Worm (Caenorhabditis elegans) whole organism, L1 larva: Measurements from ENCODE around the gene gst-38.
A peak's percentile ranks its signal among the peaks of the same experiment; 100 is the strongest.

Experiments
- C34B4.2 ChIP-seq: sonication (generic microtip); optimal IDR thresholded peaks from 2 replicates; lab custom pipeline; 2017; ENCODE audit warnings: mild to moderate bottlenecking, missing genetic modification characterization, missing compliant biosample characterization
- alr-1 ChIP-seq: fragments of 200-800 bp; sonication (Bioruptor generic); optimal IDR thresholded peaks from 2 replicates; lab custom pipeline; 2018; ENCODE audit warnings: borderline replicate concordance, mild to moderate bottlenecking, missing genetic modification characterization, missing compliant biosample characterization
- aly-2 ChIP-seq: fragments of 150-350 bp; optimal IDR thresholded peaks from 2 replicates; lab custom pipeline; 2014; ENCODE audit warnings: missing biosample characterization, missing genetic modification characterization
- ama-1 ChIP-seq: fragments of 150-350 bp; optimal IDR thresholded peaks from 2 replicates; lab custom pipeline; 2014
- blmp-1 ChIP-seq: fragments of 150-350 bp; optimal IDR thresholded peaks from 2 replicates; lab custom pipeline; 2014; ENCODE audit warnings: missing biosample characterization, missing genetic modification characterization
- ceh-63 ChIP-seq: fragments of 200-800 bp; sonication (Bioruptor generic); optimal IDR thresholded peaks from 2 replicates; lab custom pipeline; 2018; ENCODE audit warnings: mild to moderate bottlenecking, missing genetic modification characterization, missing compliant biosample characterization
- ceh-82 ChIP-seq, 3 experiments: fragments of 150-350 bp in 1 of 3; sonication (generic microtip) in 2 of 3; optimal IDR thresholded peaks; 2 replicates each; lab custom pipeline; 2014 to 2017; ENCODE audit warnings: missing biosample characterization in 3 of 3, missing genetic modification characterization in 3 of 3
- ceh-88 ChIP-seq: fragments of 200-800 bp; sonication (Bioruptor generic); IDR thresholded peaks from 2 replicates; pipeline ENCODE4 v1.3.6; 2022; ENCODE audit warnings: missing genetic modification characterization, missing compliant biosample characterization
- ceh-90 ChIP-seq: sonication (generic microtip); optimal IDR thresholded peaks from 2 replicates; lab custom pipeline; 2016; ENCODE audit warnings: missing genetic modification characterization, missing compliant biosample characterization
- ces-1 ChIP-seq: fragments of 150-350 bp; optimal IDR thresholded peaks from 2 replicates; lab custom pipeline; 2014; ENCODE audit warnings: missing biosample characterization, missing genetic modification reagents, missing genetic modification characterization
- dpl-1 ChIP-seq, 3 experiments: fragments of 150-350 bp in 2 of 3; sonication (generic microtip) in 1 of 3; optimal IDR thresholded peaks; 2 replicates each; lab custom pipeline; 2014 to 2017; ENCODE audit warnings: missing biosample characterization in 3 of 3, missing genetic modification characterization in 3 of 3, missing genetic modification reagents in 3 of 3
- dsc-1 ChIP-seq: sonication (generic microtip); optimal IDR thresholded peaks from 2 replicates; lab custom pipeline; 2016; ENCODE audit warnings: mild to moderate bottlenecking, missing genetic modification characterization, missing compliant biosample characterization
- efl-1 ChIP-seq, 4 experiments: fragments of 150-350 bp; optimal IDR thresholded peaks in 3 of 4; peaks in 1 of 4; 1 replicate in 1 of 4; 2 replicates in 3 of 4; lab custom pipeline; 2014; ENCODE audit warnings: missing biosample characterization in 2 of 4, missing genetic modification characterization in 2 of 4, missing genetic modification reagents in 2 of 4
- elt-3 ChIP-seq, 6 experiments: fragments of 150-350 bp in 1 of 6; sonication (generic microtip); optimal IDR thresholded peaks; 2 replicates each; lab custom pipeline; 2017 to 2018; ENCODE audit warnings: missing biosample characterization in 6 of 6, missing genetic modification characterization in 6 of 6, inconsistent platforms in 1 of 6
- ets-5 ChIP-seq: fragments of 200-800 bp; sonication (Bioruptor generic); IDR thresholded peaks from 2 replicates; pipeline ENCODE4 v1.3.6; 2022; ENCODE audit warnings: missing genetic modification characterization, missing compliant biosample characterization
- fkh-10 ChIP-seq: sonication (generic microtip); optimal IDR thresholded peaks from 2 replicates; lab custom pipeline; 2017; ENCODE audit warnings: missing biosample characterization, missing genetic modification reagents, missing genetic modification characterization
- grh-1 ChIP-seq: fragments of 200-800 bp; sonication (Bioruptor generic); IDR thresholded peaks from 2 replicates; pipeline ENCODE4 v1.3.6; 2022; ENCODE audit warnings: missing genetic modification reagents, missing genetic modification characterization, missing compliant biosample characterization
- hlh-17 ChIP-seq: fragments of 200-800 bp; sonication (Bioruptor generic); optimal IDR thresholded peaks from 2 replicates; lab custom pipeline; 2018; ENCODE audit warnings: missing genetic modification characterization, mild to moderate bottlenecking, missing compliant biosample characterization, moderate library complexity, borderline replicate concordance
- irx-1 ChIP-seq: sonication (generic microtip); optimal IDR thresholded peaks from 2 replicates; lab custom pipeline; 2016; ENCODE audit warnings: missing genetic modification characterization, missing compliant biosample characterization
- lin-13 ChIP-seq: fragments of 150-350 bp; optimal IDR thresholded peaks from 2 replicates; lab custom pipeline; 2014; ENCODE audit warnings: missing biosample characterization, missing genetic modification reagents, missing genetic modification characterization
- lin-15B ChIP-seq: fragments of 150-350 bp; sonication (generic microtip); optimal IDR thresholded peaks from 3 replicates; lab custom pipeline; 2014; ENCODE audit warnings: missing biosample characterization, missing genetic modification characterization
- lin-35 ChIP-seq, 2 experiments: fragments of 150-350 bp; optimal IDR thresholded peaks; 2 replicates each; lab custom pipeline; 2014; ENCODE audit warnings: missing biosample characterization in 2 of 2, missing genetic modification characterization in 2 of 2, missing genetic modification reagents in 2 of 2
- lir-3 ChIP-seq: sonication (generic microtip); optimal IDR thresholded peaks from 2 replicates; lab custom pipeline; 2016; ENCODE audit warnings: mild to moderate bottlenecking, missing genetic modification characterization, moderate library complexity, missing compliant biosample characterization; ENCODE audit not compliant: poor library complexity
- mab-9 ChIP-seq: fragments of 200-800 bp; sonication (Bioruptor generic); IDR thresholded peaks from 2 replicates; pipeline ENCODE4 v1.3.6; 2022; ENCODE audit warnings: missing genetic modification reagents, missing genetic modification characterization, missing compliant biosample characterization
- mdl-1 ChIP-seq, 2 experiments: fragments of 150-350 bp; optimal IDR thresholded peaks; 2 replicates each; lab custom pipeline; 2014 to 2017; ENCODE audit warnings: missing biosample characterization in 2 of 2, missing genetic modification characterization in 2 of 2, inconsistent platforms in 1 of 2
- mef-2 ChIP-seq: fragments of 150-350 bp; optimal IDR thresholded peaks from 2 replicates; lab custom pipeline; 2014; ENCODE audit warnings: missing biosample characterization, missing genetic modification characterization
- mep-1 ChIP-seq: fragments of 150-350 bp; optimal IDR thresholded peaks from 2 replicates; lab custom pipeline; 2014; ENCODE audit warnings: missing biosample characterization, missing genetic modification characterization
- nhr-237 ChIP-seq: fragments of 150-350 bp; optimal IDR thresholded peaks from 2 replicates; lab custom pipeline; 2014; ENCODE audit warnings: missing biosample characterization, missing genetic modification characterization
- nhr-28 ChIP-seq: fragments of 150-350 bp; optimal IDR thresholded peaks from 2 replicates; lab custom pipeline; 2014; ENCODE audit warnings: missing biosample characterization, missing genetic modification characterization
- nhr-47 ChIP-seq: sonication (generic microtip); optimal IDR thresholded peaks from 2 replicates; lab custom pipeline; 2016; ENCODE audit warnings: mild to moderate bottlenecking, missing genetic modification characterization, moderate library complexity, missing compliant biosample characterization
- nhr-71 ChIP-seq: sonication (generic microtip); optimal IDR thresholded peaks from 2 replicates; lab custom pipeline; 2016; ENCODE audit warnings: mild to moderate bottlenecking, missing genetic modification characterization, moderate library complexity, missing compliant biosample characterization
- nhr-76 ChIP-seq: sonication (generic microtip); optimal IDR thresholded peaks from 2 replicates; lab custom pipeline; 2017; ENCODE audit warnings: missing biosample characterization, missing genetic modification characterization
- nhr-77 ChIP-seq: fragments of 150-350 bp; optimal IDR thresholded peaks from 2 replicates; lab custom pipeline; 2014; ENCODE audit warnings: missing biosample characterization, missing genetic modification characterization
- nhr-84 ChIP-seq: sonication (generic microtip); optimal IDR thresholded peaks from 2 replicates; lab custom pipeline; 2017; ENCODE audit warnings: missing biosample characterization, missing genetic modification characterization
- nhr-85 ChIP-seq: sonication (generic microtip); peaks from one replicate; lab custom pipeline; 2016; ENCODE audit warnings: missing genetic modification characterization, inconsistent platforms, missing compliant biosample characterization
- pqm-1 ChIP-seq: sonication (generic microtip); optimal IDR thresholded peaks from 3 replicates; lab custom pipeline; 2017; ENCODE audit warnings: missing biosample characterization, missing genetic modification characterization
- skn-1 ChIP-seq: fragments of 150-350 bp; optimal IDR thresholded peaks from 2 replicates; lab custom pipeline; 2014; ENCODE audit warnings: missing biosample characterization, missing genetic modification characterization
- snpc-4 ChIP-seq: fragments of 150-350 bp; optimal IDR thresholded peaks from 2 replicates; lab custom pipeline; 2014; ENCODE audit warnings: missing biosample characterization, missing genetic modification characterization
- snu-23 ChIP-seq: sonication (generic microtip); optimal IDR thresholded peaks from 2 replicates; lab custom pipeline; 2016; ENCODE audit warnings: missing genetic modification characterization, missing compliant biosample characterization
- sup-37 ChIP-seq: fragments of 200-800 bp; sonication (Bioruptor generic); optimal IDR thresholded peaks from 2 replicates; lab custom pipeline; 2018; ENCODE audit warnings: mild to moderate bottlenecking, missing genetic modification characterization, missing compliant biosample characterization
- tbx-2 ChIP-seq: sonication (generic microtip); optimal IDR thresholded peaks from 2 replicates; lab custom pipeline; 2016; ENCODE audit warnings: missing genetic modification characterization, missing compliant biosample characterization
- tlp-1 ChIP-seq: fragments of 150-350 bp; optimal IDR thresholded peaks from 2 replicates; lab custom pipeline; 2014; ENCODE audit warnings: missing biosample characterization, missing genetic modification characterization
- unc-130 ChIP-seq: fragments of 150-350 bp; optimal IDR thresholded peaks from 2 replicates; lab custom pipeline; 2017; ENCODE audit warnings: missing biosample characterization, missing genetic modification characterization, inconsistent platforms
- unc-30 ChIP-seq: sonication (generic microtip); optimal IDR thresholded peaks from 2 replicates; lab custom pipeline; 2017; ENCODE audit warnings: missing biosample characterization, missing genetic modification characterization
- unc-62 ChIP-seq: fragments of 150-350 bp; optimal IDR thresholded peaks from 2 replicates; lab custom pipeline; 2014; ENCODE audit warnings: missing biosample characterization, missing genetic modification reagents, missing genetic modification characterization
- unc-86 ChIP-seq: sonication (generic microtip); optimal IDR thresholded peaks from 2 replicates; lab custom pipeline; 2016; ENCODE audit warnings: missing genetic modification characterization, missing compliant biosample characterization
- unc-98 ChIP-seq: fragments of 200-800 bp; sonication (Bioruptor generic); IDR thresholded peaks from 2 replicates; pipeline ENCODE4 v1.3.6; 2022; ENCODE audit warnings: missing genetic modification characterization, missing compliant biosample characterization
- zag-1 ChIP-seq: fragments of 150-350 bp; optimal IDR thresholded peaks from 2 replicates; lab custom pipeline; 2014; ENCODE audit warnings: missing biosample characterization, missing genetic modification characterization
- ztf-4 ChIP-seq: fragments of 150-350 bp; optimal IDR thresholded peaks from 2 replicates; lab custom pipeline; 2014; ENCODE audit warnings: missing biosample characterization, missing genetic modification characterization

The gst-38 gene

DNA sequence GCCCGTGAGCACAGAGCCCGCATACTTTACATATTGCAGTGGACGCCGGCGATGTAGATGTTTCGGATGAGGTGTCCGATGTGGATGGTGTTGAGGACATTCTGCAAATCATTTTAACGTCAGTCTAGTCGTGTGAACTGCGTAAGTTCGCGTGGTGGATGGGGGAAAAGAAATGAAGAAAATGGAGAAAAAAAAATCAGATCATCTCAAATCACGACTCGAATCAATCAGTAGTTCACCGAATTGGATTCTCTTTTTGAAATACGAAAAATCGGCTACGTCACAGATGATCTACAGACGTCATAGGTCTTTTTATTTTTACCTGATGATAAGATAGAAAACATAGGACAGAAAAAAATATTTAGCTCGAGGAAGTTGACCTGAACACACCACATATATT lies 39.6 kb downstream of the gst-38 start, which contains the start of gene nhr-102:
Gene nhr-102 (minus strand): TSS at position 101 of the 400 bp plus-strand sequence.
- TF ChIP-seq ets-5 (GFP tag; lab: Robert Waterston, UW) (no peak), alr-1 (tag; lab: Kevin White, UChicago) (no peak), lin-35 (GFP tag; optimal IDR thresholded peaks at IDR 0.05; lab: Kevin White, UChicago) (no peak), irx-1 (tag; lab: Kevin White, UChicago) (no peak), skn-1 (tag; lab: Kevin White, UChicago) (no peak), ceh-90 (tag; lab: Kevin White, UChicago) (no peak), unc-30 (tag; lab: Kevin White, UChicago) (no peak), tlp-1 (no peak), nhr-76 (tag; lab: Kevin White, UChicago) (no peak), mdl-1 (tag; optimal IDR thresholded peaks at IDR 0.05; lab: Kevin White, UChicago) (no peak), mep-1 (tag; lab: Kevin White, UChicago) (no peak), unc-86 (tag; lab: Kevin White, UChicago) (no peak), tbx-2 (tag; lab: Kevin White, UChicago) (no peak)

DNA sequence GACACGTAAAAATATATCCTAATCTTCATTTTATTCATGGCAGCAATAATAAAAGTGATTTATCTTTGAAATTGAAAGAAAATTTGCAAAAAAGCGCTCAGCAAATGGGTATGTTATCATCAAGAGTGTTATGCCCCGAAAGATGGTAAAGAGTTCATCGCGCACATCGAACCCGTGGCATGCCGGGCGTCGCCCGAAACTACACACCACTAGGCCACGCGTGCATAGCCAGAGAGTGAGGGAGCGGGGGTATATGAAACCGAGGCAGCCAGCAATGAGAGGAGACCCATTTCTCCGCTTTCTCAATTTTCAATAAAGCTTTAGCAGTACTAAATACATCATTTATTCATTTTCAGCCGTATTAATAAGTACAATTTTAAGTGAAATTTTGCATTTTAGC lies 42.1 kb downstream of the gst-38 start:
- TF ChIP-seq sup-37 (GFP tag; lab: Kevin White, UChicago) (peak; percentile 22), ceh-63 (GFP tag; lab: Kevin White, UChicago) (peak; percentile 7), C34B4.2 (no peak), elt-3 (tag; optimal IDR thresholded peaks at IDR 0.05; lab: Kevin White, UChicago) (peak in 1 of 6 experiments; percentile 29), nhr-237 (tag; lab: Kevin White, UChicago) (no peak), lin-13 (GFP tag; lab: Kevin White, UChicago) (no peak), nhr-47 (tag; lab: Kevin White, UChicago) (peak; percentile 81), mep-1 (tag; lab: Kevin White, UChicago) (peak; percentile 61), hlh-17 (GFP tag; lab: Kevin White, UChicago) (no peak), unc-130 (peak; percentile 35), ama-1 (lab: Kevin White, UChicago) (no peak), unc-62 (no peak), nhr-85 (tag; lab: Kevin White, UChicago) (peak; percentile 79), ceh-88 (GFP tag; lab: Robert Waterston, UW) (0 out of 2 replicates have a peak, but pooled peaks have one; percentile 11), alr-1 (tag; lab: Kevin White, UChicago) (no peak), nhr-84 (tag; lab: Kevin White, UChicago) (no peak), unc-86 (tag; lab: Kevin White, UChicago) (peak; percentile 52), lin-15B (no peak), grh-1 (GFP tag; lab: Robert Waterston, UW) (peak; percentile 25; the same call in 1 of the 2 replicates), lin-35 (GFP tag; optimal IDR thresholded peaks at IDR 0.05; lab: Kevin White, UChicago) (peak; percentile 52 to 82), tbx-2 (tag; lab: Kevin White, UChicago) (peak; percentile 56), lir-3 (tag; lab: Kevin White, UChicago) (peak; percentile 8), efl-1 (optimal IDR thresholded peaks at IDR 0.05; lab: Kevin White, UChicago) (peak; percentile 52 to 66), efl-1 (GFP tag; optimal IDR thresholded peaks at IDR 0.05 in 1 of 2; lab: Kevin White, UChicago) (peak; percentile 51 to 96), zag-1 (tag; lab: Kevin White, UChicago) (no peak), snu-23 (GFP tag; lab: Kevin White, UChicago) (peak; percentile 81), unc-98 (no peak), blmp-1 (tag; lab: Kevin White, UChicago) (no peak), dpl-1 (GFP tag; optimal IDR thresholded peaks at IDR 0.05; lab: Kevin White, UChicago) (peak; percentile 38 to 64 (median 51)), ces-1 (GFP tag; lab: Kevin White, UChicago) (no peak), nhr-76 (tag; lab: Kevin White, UChicago) (no peak), snpc-4 (tag; lab: Kevin White, UChicago) (peak; percentile 66), dsc-1 (tag; lab: Kevin White, UChicago) (peak; percentile 71), fkh-10 (peak; percentile 34), ceh-82 (tag; optimal IDR thresholded peaks at IDR 0.05; lab: Kevin White, UChicago) (peak; percentile 22 to 85 (median 71)), nhr-77 (peak; percentile 53), skn-1 (tag; lab: Kevin White, UChicago) (peak; percentile 84), pqm-1 (no peak), mef-2 (tag; lab: Kevin White, UChicago) (no peak), mab-9 (GFP tag; lab: Robert Waterston, UW) (peak; percentile 42; the same call in 1 of the 2 replicates), ztf-4 (tag; lab: Kevin White, UChicago) (peak; percentile 8), nhr-71 (peak; percentile 76), ets-5 (GFP tag; lab: Robert Waterston, UW) (no peak), aly-2 (peak; percentile 44), nhr-28 (tag; lab: Kevin White, UChicago) (no peak), ceh-90 (tag; lab: Kevin White, UChicago) (no peak)
